Worm (Caenorhabditis elegans) whole organism, young adult: ENCODE data around the gene Y82E9BR.8.
"Not testable (repeated sequence)": the region's sequence is repeated elsewhere in the genome, so short reads cannot be mapped to it uniquely, and the experiment has no call there.

ENCODE experiments used
- F22D6.2 ChIP-seq: sonication (generic microtip); optimal IDR thresholded peaks from 2 replicates; lab custom pipeline; 2016; ENCODE audit warnings: mild to moderate bottlenecking, missing genetic modification characterization, missing compliant biosample characterization
- F33H1.4 ChIP-seq: fragments of 200-800 bp; sonication (Bioruptor generic); IDR thresholded peaks from 2 replicates; pipeline ENCODE4 v1.3.6; 2022; ENCODE audit warnings: missing genetic modification reagents, missing genetic modification characterization, missing compliant biosample characterization
- F37B4.10 ChIP-seq: fragments of 200-800 bp; sonication (Bioruptor generic); IDR thresholded peaks from 2 replicates; pipeline ENCODE4 v1.3.6; 2022; ENCODE audit warnings: missing genetic modification characterization, missing compliant biosample characterization
- F52B5.7 ChIP-seq: sonication (generic microtip); optimal IDR thresholded peaks from 2 replicates; lab custom pipeline; 2016; ENCODE audit warnings: mild to moderate bottlenecking, missing genetic modification characterization, missing compliant biosample characterization
- K12H6.12 ChIP-seq: fragments of 200-800 bp; sonication (Bioruptor generic); optimal IDR thresholded peaks from 2 replicates; lab custom pipeline; 2018; ENCODE audit warnings: mild to moderate bottlenecking, missing genetic modification characterization, missing compliant biosample characterization
- Y53G8AR.9 ChIP-seq: fragments of 200-800 bp; sonication (Bioruptor generic); conservative IDR thresholded peaks from 2 replicates; pipeline ENCODE4 v1.3.6; 2022; ENCODE audit warnings: missing genetic modification reagents, missing genetic modification characterization, missing compliant biosample characterization
- Y67H2A.10 ChIP-seq: fragments of 200-800 bp; sonication (Bioruptor generic); conservative IDR thresholded peaks from 2 replicates; pipeline ENCODE4 v1.3.6; 2022; ENCODE audit warnings: missing genetic modification reagents, missing genetic modification characterization, missing compliant biosample characterization
- Y95B8A.8 ChIP-seq: fragments of 200-800 bp; sonication (Bioruptor generic); IDR thresholded peaks from 2 replicates; pipeline ENCODE4 v1.3.6; 2022; ENCODE audit warnings: missing genetic modification reagents, missing genetic modification characterization, missing compliant biosample characterization
- akir-1 ChIP-seq: fragments of 200-800 bp; sonication (Bioruptor generic); optimal IDR thresholded peaks from 2 replicates; lab custom pipeline; 2018; ENCODE audit warnings: mild to moderate bottlenecking, missing genetic modification characterization, moderate library complexity, missing compliant biosample characterization
- atf-7 ChIP-seq: sonication (generic microtip); optimal IDR thresholded peaks from 2 replicates; lab custom pipeline; 2017; ENCODE audit warnings: mild to moderate bottlenecking, missing genetic modification characterization, missing compliant biosample characterization
- athp-1 ChIP-seq: sonication (generic microtip); optimal IDR thresholded peaks from 2 replicates; lab custom pipeline; 2017; ENCODE audit warnings: mild to moderate bottlenecking, missing genetic modification characterization, missing compliant biosample characterization
- attf-3 ChIP-seq: fragments of 200-800 bp; sonication (Bioruptor generic); conservative IDR thresholded peaks from 2 replicates; pipeline ENCODE4 v1.3.6; 2022; ENCODE audit warnings: missing genetic modification reagents, missing genetic modification characterization, missing compliant biosample characterization
- cebp-1 ChIP-seq, 2 experiments: fragments of 200-800 bp in 1 of 2; sonication (Bioruptor generic) in 1 of 2; sonication (generic microtip) in 1 of 2; IDR thresholded peaks in 1 of 2; optimal IDR thresholded peaks in 1 of 2; 2 replicates each; pipeline versions ENCODE4 v1.3.6 to Lab custom; 2017 to 2022; ENCODE audit warnings: missing compliant biosample characterization in 2 of 2, missing genetic modification characterization in 2 of 2, mild to moderate bottlenecking in 1 of 2, missing genetic modification reagents in 1 of 2, moderate library complexity in 1 of 2
- ceh-100 ChIP-seq: fragments of 200-800 bp; sonication (Bioruptor generic); IDR thresholded peaks from 2 replicates; pipeline ENCODE4 v1.3.6; 2022; ENCODE audit warnings: missing genetic modification reagents, missing genetic modification characterization, missing compliant biosample characterization
- die-1 ChIP-seq: sonication (generic microtip); optimal IDR thresholded peaks from 2 replicates; lab custom pipeline; 2016; ENCODE audit warnings: missing genotype, mild to moderate bottlenecking, missing genetic modification characterization, missing compliant biosample characterization
- dpff-1 ChIP-seq: sonication (generic microtip); optimal IDR thresholded peaks from 2 replicates; lab custom pipeline; 2017; ENCODE audit warnings: mild to moderate bottlenecking, missing genetic modification characterization, missing compliant biosample characterization
- ekl-4 ChIP-seq: fragments of 200-800 bp; sonication (Bioruptor generic); IDR thresholded peaks from 2 replicates; pipeline ENCODE4 v1.3.6; 2022; ENCODE audit warnings: missing genetic modification reagents, missing genetic modification characterization, missing compliant biosample characterization
- hlh-12 ChIP-seq: sonication (generic microtip); optimal IDR thresholded peaks from 2 replicates; lab custom pipeline; 2016; ENCODE audit warnings: missing genetic modification characterization, missing compliant biosample characterization
- lag-1 ChIP-seq: fragments of 200-800 bp; sonication (Bioruptor generic); IDR thresholded peaks from 2 replicates; pipeline ENCODE4 v1.3.6; 2022; ENCODE audit warnings: missing genetic modification reagents, missing genetic modification characterization, missing compliant biosample characterization
- lin-40 ChIP-seq: sonication (generic microtip); optimal IDR thresholded peaks from 2 replicates; lab custom pipeline; 2016; ENCODE audit warnings: missing genetic modification characterization, mild to moderate bottlenecking, missing compliant biosample characterization, missing genotype, missing genetic modification reagents
- lin-54 ChIP-seq: fragments of 200-800 bp; sonication (Bioruptor generic); optimal IDR thresholded peaks from 2 replicates; lab custom pipeline; 2018; ENCODE audit warnings: mild to moderate bottlenecking, missing genetic modification characterization, missing compliant biosample characterization
- madf-6 ChIP-seq: fragments of 200-800 bp; sonication (Bioruptor generic); IDR thresholded peaks from 2 replicates; pipeline ENCODE4 v1.3.6; 2022; ENCODE audit warnings: missing genetic modification reagents, missing genetic modification characterization, missing compliant biosample characterization
- madf-8 ChIP-seq: fragments of 200-800 bp; sonication (Bioruptor generic); conservative IDR thresholded peaks from 2 replicates; pipeline ENCODE4 v1.3.6; 2022; ENCODE audit warnings: missing genetic modification reagents, missing genetic modification characterization, missing compliant biosample characterization
- nhr-80 ChIP-seq: sonication (generic microtip); optimal IDR thresholded peaks from 2 replicates; lab custom pipeline; 2016; ENCODE audit warnings: missing genetic modification characterization, missing compliant biosample characterization
- rcor-1 ChIP-seq: fragments of 200-800 bp; sonication (Bioruptor generic); IDR thresholded peaks from 2 replicates; pipeline ENCODE4 v1.3.6; 2022; ENCODE audit warnings: missing genetic modification reagents, missing genetic modification characterization, missing compliant biosample characterization
- snpc-3.4 ChIP-seq: sonication (generic microtip); optimal IDR thresholded peaks from 2 replicates; lab custom pipeline; 2017; ENCODE audit warnings: missing genetic modification characterization, mild to moderate bottlenecking, missing compliant biosample characterization, antibody characterized with exemption, moderate library complexity, missing genotype, missing genetic modification reagents
- somi-1 ChIP-seq: fragments of 200-800 bp; sonication (Bioruptor generic); optimal IDR thresholded peaks from 2 replicates; lab custom pipeline; 2018; ENCODE audit warnings: mild to moderate bottlenecking, missing genetic modification characterization, missing compliant biosample characterization
- tbp1 ChIP-seq: fragments of 200-800 bp; sonication (Bioruptor generic); optimal IDR thresholded peaks from 2 replicates; lab custom pipeline; 2018; ENCODE audit warnings: mild to moderate bottlenecking, missing genetic modification characterization, missing compliant biosample characterization
- unc-62 ChIP-seq: fragments of 150-350 bp; optimal IDR thresholded peaks from 2 replicates; lab custom pipeline; 2014; ENCODE audit warnings: missing biosample characterization, missing genetic modification reagents, missing genetic modification characterization
- ztf-28 ChIP-seq: fragments of 200-800 bp; sonication (Bioruptor generic); IDR thresholded peaks from 2 replicates; pipeline ENCODE4 v1.3.6; 2022; ENCODE audit warnings: missing genetic modification reagents, missing genetic modification characterization, missing compliant biosample characterization

Y82E9BR.8 gene

DNA sequence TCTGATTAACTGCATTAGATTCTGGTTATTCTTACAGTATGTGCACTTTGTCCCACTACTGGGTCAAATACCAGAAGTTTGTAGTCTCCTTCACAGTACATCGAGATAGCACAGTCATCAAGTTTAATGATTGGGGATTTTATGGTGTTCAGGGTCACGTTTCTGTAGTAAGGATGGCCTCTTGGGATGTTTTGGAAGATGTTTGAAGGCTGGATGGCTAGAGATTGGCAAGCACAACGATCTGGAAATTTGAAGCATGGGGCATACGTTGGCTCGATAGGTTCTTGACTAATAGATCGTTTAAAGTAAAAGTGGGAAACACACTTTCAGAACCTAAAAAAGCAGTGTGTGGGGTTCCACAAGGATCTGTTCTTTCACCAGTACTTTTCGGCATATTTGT lies at the start of gene Y82E9BR.8:
TSS of gene Y82E9BR.8 (minus strand) at position 101 of the 400 bp plus-strand sequence.
- TF ChIP-seq Y53G8AR.9 (GFP tag; lab: Robert Waterston, UW); rcor-1 (GFP tag; lab: Robert Waterston, UW); lag-1: not testable (repeated sequence)

DNA sequence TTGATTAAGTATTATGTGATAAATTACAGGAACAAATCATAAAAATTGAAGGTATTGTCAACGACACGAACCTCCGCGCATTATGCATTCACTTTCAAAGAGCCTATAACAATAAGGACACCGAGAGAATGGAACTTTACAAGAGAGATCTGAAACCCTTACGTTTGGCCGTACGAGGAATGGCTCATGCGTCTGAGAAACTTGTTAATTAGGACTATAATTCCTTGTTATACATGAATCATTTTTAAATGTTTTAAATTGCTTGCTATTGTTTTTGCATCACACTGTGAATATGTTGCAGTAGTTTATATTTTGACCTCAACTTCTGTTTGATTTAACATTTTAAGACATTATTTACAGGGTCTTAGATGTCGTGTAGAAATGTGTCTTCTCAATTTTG lies 45.2 kb upstream of the Y82E9BR.8 start, which contains the start of gene pals-18:
TSS of gene pals-18 (plus strand) at position 301 of the 400 bp plus-strand sequence.
- TF ChIP-seq attf-3 (GFP tag; lab: Robert Waterston, UW): no peak
- no peak for TF ChIP-seq die-1 (tag; lab: Kevin White, UChicago)
- TF ChIP-seq ekl-4 (GFP tag; lab: Robert Waterston, UW): no peak
- TF ChIP-seq athp-1 (tag; lab: Kevin White, UChicago): no peak
- no peak for TF ChIP-seq K12H6.12 (tag; lab: Kevin White, UChicago)
- no peak for TF ChIP-seq ztf-28
- no peak for TF ChIP-seq snpc-3.4 (tag; lab: Kevin White, UChicago)
- TF ChIP-seq Y67H2A.10: no peak
- no peak for TF ChIP-seq Y95B8A.8
- TF ChIP-seq F33H1.4 (GFP tag; lab: Robert Waterston, UW): no peak

ce11 chrIII:1401497-1401990 lies 43.7 kb upstream of the Y82E9BR.8 start, which contains the start of gene pals-19:
Gene pals-19, plus strand, starts transcription at chrIII:1401940.
- TF ChIP-seq cebp-1 (GFP tag; IDR thresholded peaks at IDR 0.05; lab: Robert Waterston, UW): no peak; the same call in 1 of the 2 replicates
- no peak for TF ChIP-seq cebp-1 (tag; optimal IDR thresholded peaks at IDR 0.05; lab: Kevin White, UChicago)
- no peak for TF ChIP-seq madf-6 (GFP tag; lab: Robert Waterston, UW)
- peak; percentile 69 for TF ChIP-seq nhr-80 (tag; lab: Kevin White, UChicago)
- no peak for TF ChIP-seq dpff-1 (tag; lab: Kevin White, UChicago)

- TF ChIP-seq madf-8 (GFP tag; lab: Robert Waterston, UW) (no peak), F22D6.2 (tag; lab: Kevin White, UChicago) (no peak), atf-7 (tag; lab: Kevin White, UChicago) (no peak), unc-62 (GFP tag; lab: Kevin White, UChicago) (no peak), hlh-12 (tag; lab: Kevin White, UChicago) (no peak), F52B5.7 (no peak), somi-1 (GFP tag; lab: Kevin White, UChicago) (no peak), akir-1 (GFP tag; lab: Kevin White, UChicago) (no peak), lin-40 (tag; lab: Kevin White, UChicago) (no peak), ceh-100 (no peak), lin-54 (GFP tag; lab: Kevin White, UChicago) (no peak), F33H1.4 (GFP tag; lab: Robert Waterston, UW) (no peak)
- TF ChIP-seq, all 124 proteins: peak for 0
Observed at ce11 chrIII:1399670-1400069, 41.8 kb upstream of the Y82E9BR.8 start, which contains the start of gene pals-16. Gene pals-16, plus strand, starts transcription at chrIII:1399970.

DNA sequence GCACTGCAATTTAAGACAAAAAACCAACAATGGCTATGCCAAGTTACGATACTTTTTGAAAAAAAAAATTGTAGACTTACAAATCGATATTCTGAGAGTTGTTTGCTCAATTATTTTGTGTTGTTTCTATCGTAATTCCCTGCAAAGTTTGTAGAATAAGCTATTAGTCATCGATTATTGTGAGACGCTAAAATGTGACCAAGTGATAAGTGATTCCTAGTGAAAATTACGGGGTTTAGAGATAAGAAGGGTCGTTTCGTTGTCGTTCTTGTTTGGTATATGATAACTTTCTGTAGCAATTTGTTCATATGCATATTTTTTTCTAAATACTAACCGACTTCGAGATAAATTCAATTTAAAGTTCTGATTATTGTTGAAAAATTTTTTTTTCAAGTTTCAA lies 40.3 kb upstream of the Y82E9BR.8 start:
- TF ChIP-seq F37B4.10: no peak
- peak; percentile 38 for TF ChIP-seq nhr-80 (tag; lab: Kevin White, UChicago)
- no peak for TF ChIP-seq tbp1 (GFP tag; lab: Kevin White, UChicago)
- TF ChIP-seq, all 124 proteins: peak for 1
